Fruit fly (Drosophila melanogaster) Kc167 (cell line): ENCODE results near the gene boi.

Experiments
- Myc ChIP-seq: fragments of >200 bp; optimal IDR thresholded peaks from 2 replicates; lab custom pipeline; 2017; ENCODE audit warnings: missing external identifiers
- Sin3A ChIP-seq: fragments of >200 bp; optimal IDR thresholded peaks from 2 replicates; lab custom pipeline; 2018; ENCODE audit warnings: missing external identifiers
- h ChIP-seq: fragments of >200 bp; optimal IDR thresholded peaks from 3 replicates; lab custom pipeline; 2018; ENCODE audit warnings: missing external identifiers
- insv ChIP-seq: fragments of >200 bp; optimal IDR thresholded peaks from 3 replicates; lab custom pipeline; 2018; ENCODE audit warnings: missing external identifiers
- psq ChIP-seq: fragments of >200 bp; optimal IDR thresholded peaks from 2 replicates; lab custom pipeline; 2017; ENCODE audit warnings: missing external identifiers
- ttk ChIP-seq: sonication (Bioruptor generic); optimal IDR thresholded peaks from 2 replicates; lab custom pipeline; 2017; ENCODE audit warnings: missing external identifiers

The boi gene

DNA sequence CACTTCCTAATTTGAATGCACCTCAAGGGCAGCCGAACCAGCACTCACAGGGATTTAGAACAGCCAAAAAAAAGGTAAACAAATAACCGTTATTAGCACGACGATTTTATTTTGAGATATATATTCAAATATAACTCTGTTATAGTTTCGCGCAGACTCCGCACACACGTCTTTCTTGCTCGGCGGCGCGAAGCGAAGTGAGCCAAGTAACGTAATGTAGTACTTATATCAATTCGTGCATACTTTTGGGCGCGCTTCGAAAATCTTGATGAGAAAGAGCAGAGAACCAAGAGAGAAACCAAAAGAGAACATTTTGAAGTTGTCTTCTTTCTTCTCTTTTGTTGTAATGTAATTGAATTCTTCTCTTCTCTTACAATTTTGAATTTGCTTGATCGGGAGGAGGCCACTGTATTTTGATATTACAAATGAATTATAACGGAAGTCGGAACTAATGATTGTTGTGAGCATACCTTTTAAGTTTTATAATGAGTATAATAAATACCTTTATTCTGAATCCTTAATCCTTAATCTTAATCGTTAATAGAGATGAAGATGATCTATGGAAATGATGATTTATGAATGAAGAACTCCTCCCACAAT is at the start of gene boi:
boi (minus strand) TSS at position 201 of the 600 bp plus-strand sequence.
- TF ChIP-seq h (lab: Kevin White, UChicago) (no peak), insv (no peak), Myc (no peak), psq (lab: Kevin White, UChicago) (no peak), Sin3A (lab: Kevin White, UChicago) (no peak), ttk (lab: Kevin White, UChicago) (no peak)

DNA sequence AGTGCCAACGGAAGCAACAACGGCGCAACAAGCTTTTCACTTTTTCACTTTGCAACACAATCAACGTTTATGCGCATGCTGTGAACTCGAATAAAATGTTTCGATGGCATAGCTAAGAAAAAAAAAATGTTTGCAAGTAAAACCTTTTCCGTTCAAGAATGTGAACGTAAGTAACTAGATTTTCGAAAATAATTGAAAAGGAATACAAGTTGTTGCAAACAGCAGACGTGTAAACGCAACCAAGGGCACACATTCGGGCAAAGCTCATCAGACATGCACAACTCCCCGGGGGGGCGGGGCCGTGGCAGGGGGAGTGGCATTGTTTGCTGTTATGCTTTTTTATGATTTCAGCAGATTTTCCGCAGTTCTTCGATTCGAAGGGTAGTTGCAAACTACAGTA is 48.5 kb upstream of the boi start:
- TF ChIP-seq psq (lab: Kevin White, UChicago): no peak
- TF ChIP-seq ttk (lab: Kevin White, UChicago): no peak
- no peak for TF ChIP-seq h (lab: Kevin White, UChicago)
- no peak for TF ChIP-seq Sin3A (lab: Kevin White, UChicago)
- no peak for TF ChIP-seq insv
- TF ChIP-seq Myc: no peak

DNA sequence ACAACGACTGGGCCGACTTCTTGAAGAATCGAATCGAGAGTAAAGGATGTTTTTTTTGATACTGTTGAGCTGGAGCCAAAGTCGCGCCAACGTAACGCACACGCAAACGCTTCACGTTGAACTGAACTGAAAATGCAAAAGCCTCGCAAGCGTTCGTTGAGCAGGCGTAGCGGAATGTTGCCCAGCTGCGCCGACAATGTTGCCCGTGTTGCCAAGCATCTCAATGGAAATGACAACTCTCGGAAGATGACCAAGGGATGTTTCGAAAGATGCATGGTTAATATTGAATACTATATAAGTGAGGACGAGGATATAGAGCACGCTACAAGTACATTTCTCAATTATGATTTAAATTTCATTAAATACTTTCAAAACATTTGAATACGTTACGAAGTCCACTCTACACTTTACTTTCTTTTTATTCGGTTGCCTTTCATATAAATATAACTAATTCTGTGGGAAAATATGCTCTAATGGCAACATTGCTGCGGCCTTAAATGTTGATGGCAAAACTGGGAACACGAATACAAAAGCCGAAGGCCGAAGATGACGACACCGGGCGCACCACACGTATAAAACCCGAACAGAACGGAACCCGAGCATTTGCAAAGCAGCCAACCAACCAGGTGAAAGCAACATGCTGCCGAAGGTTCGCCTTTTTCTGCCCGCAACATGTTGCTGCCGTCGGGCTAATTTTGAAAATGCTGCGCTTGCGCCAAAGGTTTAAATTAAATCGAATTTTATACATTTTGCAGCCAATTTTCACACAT is 47.9 kb upstream of the boi start:
- TF ChIP-seq ttk (lab: Kevin White, UChicago) (no peak), h (lab: Kevin White, UChicago) (no peak), insv (no peak), Sin3A (lab: Kevin White, UChicago) (no peak), psq (lab: Kevin White, UChicago) (no peak)

DNA sequence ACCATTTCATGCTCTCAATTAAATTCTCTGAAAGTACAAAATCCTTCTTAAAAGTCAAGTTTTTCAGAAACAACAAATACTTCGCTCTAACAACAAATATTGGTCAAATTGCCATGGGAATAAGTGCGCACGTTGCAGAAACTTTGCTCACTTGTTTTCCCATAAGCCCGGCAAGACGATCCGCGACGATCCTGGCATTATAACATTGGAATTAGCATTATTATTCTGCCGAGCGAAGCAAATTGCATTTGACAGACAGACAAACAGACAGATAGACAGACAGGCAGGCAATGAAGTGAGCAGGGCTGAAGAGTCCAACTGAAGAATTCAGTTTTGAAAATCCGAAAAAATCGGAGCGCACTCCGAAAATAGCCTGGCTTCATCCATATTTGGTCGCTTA is 46.4 kb upstream of the boi start:
- TF ChIP-seq insv (no peak), psq (lab: Kevin White, UChicago) (no peak), ttk (lab: Kevin White, UChicago) (no peak)

DNA sequence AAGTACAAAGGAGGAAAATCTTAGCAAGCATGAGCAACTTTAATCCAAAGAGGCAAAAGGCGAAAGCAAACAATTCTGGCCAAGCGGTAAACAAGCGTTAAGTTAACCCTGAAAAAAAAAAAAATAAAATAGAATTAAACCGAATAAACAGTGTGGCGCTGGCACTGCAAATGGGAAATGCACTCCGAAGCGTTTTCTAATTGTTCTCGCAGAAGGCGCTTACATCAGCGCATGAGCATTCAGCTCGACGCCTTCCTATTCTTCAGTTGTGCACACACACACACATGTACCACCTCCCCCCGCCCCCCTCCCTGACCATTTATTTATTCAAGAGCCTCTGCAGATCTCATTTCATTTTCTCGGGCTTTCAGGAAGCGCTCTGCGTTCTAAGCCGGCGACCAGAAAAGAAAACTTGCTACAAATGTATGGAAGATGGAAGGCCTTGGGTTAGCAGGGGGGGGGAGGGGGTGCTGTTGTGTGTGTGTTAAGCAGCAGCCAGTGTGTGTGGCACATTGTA is 41.5 kb upstream of the boi start:
- TF ChIP-seq psq (lab: Kevin White, UChicago) (no peak), Sin3A (lab: Kevin White, UChicago) (no peak), insv (no peak), Myc (no peak), ttk (lab: Kevin White, UChicago) (no peak), h (lab: Kevin White, UChicago) (no peak)

DNA sequence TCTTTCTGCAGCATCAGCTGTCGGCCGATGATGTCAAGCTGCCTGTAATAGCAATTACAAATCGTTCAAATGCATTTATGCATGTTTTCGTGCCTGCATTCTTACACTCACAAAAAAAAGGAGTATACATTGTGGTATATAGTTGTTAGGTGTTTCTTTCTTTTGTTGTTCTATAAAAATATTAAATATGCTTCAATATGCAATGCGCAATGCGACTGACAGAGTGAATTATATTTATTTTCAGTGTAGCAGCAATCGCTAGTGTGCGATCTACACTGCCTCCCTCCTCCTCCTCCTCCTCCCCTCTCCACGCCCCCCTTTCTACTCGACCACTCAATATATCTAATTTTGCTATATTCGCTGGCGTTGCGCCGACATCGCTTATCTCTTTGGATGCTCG is 39.0 kb upstream of the boi start:
- TF ChIP-seq insv: no peak
- no peak for TF ChIP-seq Sin3A (lab: Kevin White, UChicago)

DNA sequence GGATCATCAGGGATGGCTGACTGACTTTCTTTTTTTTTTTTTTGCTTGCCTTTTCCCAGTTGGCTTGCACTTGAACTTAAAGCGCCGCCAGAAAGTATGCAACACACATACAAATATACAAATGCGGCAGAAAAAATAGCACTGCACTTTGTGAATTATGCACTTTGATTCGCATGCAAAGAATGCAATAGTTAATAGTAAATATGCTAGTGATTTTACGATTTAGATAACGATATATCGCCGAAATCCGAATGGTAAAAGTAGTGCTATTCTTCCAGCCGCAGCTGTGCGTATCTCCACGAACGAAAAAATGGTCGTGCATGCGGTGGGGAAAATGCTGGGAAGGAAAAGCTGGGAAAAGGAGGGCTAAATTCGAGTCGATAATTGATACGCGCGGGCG is 33.6 kb upstream of the boi start:
- no peak for TF ChIP-seq Sin3A (lab: Kevin White, UChicago)
- no peak for TF ChIP-seq h (lab: Kevin White, UChicago)
- TF ChIP-seq insv: no peak
- TF ChIP-seq Myc: no peak
- TF ChIP-seq psq (lab: Kevin White, UChicago): no peak
- TF ChIP-seq ttk (lab: Kevin White, UChicago): no peak

DNA sequence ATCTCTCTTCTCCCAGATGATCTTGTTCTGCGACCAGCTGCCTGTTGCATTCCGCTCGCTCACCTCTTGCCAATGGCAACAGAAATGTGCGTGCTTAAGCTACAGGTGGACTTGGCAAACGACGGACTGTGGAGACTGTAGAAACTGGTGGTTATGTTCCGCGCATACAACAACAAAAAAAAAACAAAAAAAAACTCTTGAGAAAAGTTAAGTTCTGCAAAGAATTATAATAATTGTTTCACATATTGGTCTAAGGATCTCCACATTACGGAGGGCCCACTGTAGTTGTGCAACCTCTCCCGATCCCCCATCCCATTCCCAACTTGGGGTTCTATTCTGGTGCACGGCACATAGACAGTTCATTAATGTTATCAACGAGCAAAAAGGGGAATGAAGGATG is 1.3 kb downstream of the boi start:
- TF ChIP-seq h (lab: Kevin White, UChicago) (no peak), ttk (lab: Kevin White, UChicago) (no peak), Sin3A (lab: Kevin White, UChicago) (no peak), psq (lab: Kevin White, UChicago) (no peak), insv (no peak), Myc (no peak)

DNA sequence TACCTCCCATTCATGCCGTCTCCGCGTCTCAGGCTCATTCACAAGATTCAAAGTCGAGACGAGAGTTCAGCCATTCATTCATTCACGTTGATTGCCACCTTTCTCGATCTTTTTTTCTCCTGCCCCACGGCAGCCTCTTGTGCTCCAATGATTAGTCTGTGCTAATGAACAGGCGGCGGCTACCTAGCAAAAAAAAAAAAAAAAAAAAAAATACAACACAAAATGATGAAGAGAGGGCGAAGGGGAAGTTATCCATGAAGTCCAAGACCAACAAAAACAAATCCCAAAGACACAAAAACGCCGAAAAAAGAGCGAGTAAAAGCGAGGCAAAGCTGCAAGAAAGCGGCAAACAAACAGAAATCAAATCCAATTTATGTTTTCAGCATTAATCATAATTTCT is 2.9 kb downstream of the boi start:
- TF ChIP-seq Myc: no peak
- no peak for TF ChIP-seq Sin3A (lab: Kevin White, UChicago)
- TF ChIP-seq h (lab: Kevin White, UChicago): no peak
- no peak for TF ChIP-seq insv
- TF ChIP-seq ttk (lab: Kevin White, UChicago): no peak

DNA sequence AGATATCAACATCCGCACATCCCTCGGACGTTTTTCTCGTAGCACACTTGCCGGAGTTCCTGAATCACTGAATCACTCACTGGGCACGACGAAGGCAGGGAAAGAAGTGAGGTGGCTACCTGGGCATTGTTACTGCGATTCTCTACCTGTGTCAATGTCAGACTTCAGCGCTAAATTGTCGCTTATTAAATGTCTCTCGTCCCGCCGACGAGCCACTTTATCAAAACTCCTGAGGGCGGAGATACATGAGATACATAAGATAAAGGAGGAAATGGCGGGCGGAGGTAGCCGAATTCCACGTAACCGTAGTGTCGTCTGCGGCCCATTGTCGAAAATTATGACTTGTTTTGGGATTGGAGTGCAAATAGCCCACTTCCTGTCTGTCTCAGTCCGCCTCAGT is 4.2 kb downstream of the boi start:
- TF ChIP-seq insv: no peak
- TF ChIP-seq ttk (lab: Kevin White, UChicago): no peak
- TF ChIP-seq Myc: no peak
- no peak for TF ChIP-seq h (lab: Kevin White, UChicago)
- no peak for TF ChIP-seq psq (lab: Kevin White, UChicago)
- no peak for TF ChIP-seq Sin3A (lab: Kevin White, UChicago)

DNA sequence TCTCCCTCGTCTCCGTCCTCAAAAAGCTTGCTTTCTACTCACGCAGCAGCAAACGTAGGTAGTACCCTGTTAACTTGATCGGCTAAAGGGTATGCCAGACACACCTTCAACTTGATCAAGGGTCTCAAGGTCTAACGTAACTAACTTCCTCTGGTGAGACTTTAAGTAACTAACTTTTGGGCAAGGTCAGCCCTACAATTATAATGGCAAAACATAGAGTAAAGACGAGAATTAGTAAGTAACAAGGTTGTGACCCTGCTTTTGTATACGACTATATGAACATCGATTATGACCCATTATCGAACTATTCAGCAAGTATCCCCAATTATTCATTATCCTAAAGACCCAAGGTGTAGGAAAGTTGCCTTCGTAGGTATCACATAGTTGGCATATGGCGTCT is 5.7 kb downstream of the boi start:
- no peak for TF ChIP-seq Myc
- no peak for TF ChIP-seq ttk (lab: Kevin White, UChicago)
- TF ChIP-seq Sin3A (lab: Kevin White, UChicago): no peak
- no peak for TF ChIP-seq insv
- TF ChIP-seq psq (lab: Kevin White, UChicago): no peak
- no peak for TF ChIP-seq h (lab: Kevin White, UChicago)

DNA sequence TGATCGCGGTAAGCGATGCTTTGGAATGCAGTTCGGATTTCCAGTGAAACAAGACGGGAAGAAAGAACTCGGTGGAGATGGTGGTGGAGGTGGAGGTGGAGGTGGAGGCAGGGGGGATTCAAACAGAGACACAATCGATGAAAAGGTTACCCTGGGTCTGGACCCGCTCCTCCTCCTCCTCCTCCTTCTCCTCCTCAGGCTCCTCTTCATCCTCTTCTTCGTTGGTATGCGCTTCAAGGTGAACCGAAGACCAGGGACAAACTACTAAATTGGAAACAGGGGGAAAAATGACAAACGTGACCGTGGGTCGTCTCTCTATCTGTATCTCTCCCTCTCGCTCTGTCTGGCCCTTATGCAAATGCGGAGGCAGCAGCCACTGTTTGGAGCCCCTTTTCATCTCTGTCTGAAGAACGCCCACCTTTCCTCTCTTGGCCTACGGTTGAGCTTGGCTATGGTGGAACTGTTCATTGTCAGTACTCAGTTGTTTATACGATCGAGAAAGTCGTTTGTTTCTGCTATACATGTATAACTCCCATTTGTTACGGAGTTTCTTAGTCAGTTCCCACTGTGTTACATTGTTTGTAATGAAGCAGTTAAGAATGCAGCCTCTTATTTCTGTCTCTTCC is 6.8 kb downstream of the boi start:
- TF ChIP-seq h (lab: Kevin White, UChicago) (no peak), psq (lab: Kevin White, UChicago) (no peak), Sin3A (lab: Kevin White, UChicago) (no peak), ttk (lab: Kevin White, UChicago) (no peak), insv (no peak)
